Fruit fly (Drosophila melanogaster) whole organism, embryonic: ENCODE data around the gene CG2120.

Experiments
- B-H2 ChIP-seq: fragments of 200-800 bp; sonication (Bioruptor generic); optimal IDR thresholded peaks from 2 replicates; lab custom pipeline; 2018; ENCODE audit warnings: missing biosample characterization, mild to moderate bottlenecking, missing genetic modification characterization
- Bdp1 ChIP-seq: fragments of 200-800 bp; sonication (Bioruptor generic); optimal IDR thresholded peaks from 3 replicates; lab custom pipeline; 2016; ENCODE audit warnings: missing biosample characterization, missing genetic modification characterization
- Bteb2 ChIP-seq: fragments of 200-800 bp; sonication (Bioruptor generic); optimal IDR thresholded peaks from 2 replicates; lab custom pipeline; 2016; ENCODE audit warnings: missing biosample characterization, missing genetic modification characterization
- CG10543 ChIP-seq: fragments of 200-800 bp; sonication (Bioruptor generic); optimal IDR thresholded peaks from 3 replicates; lab custom pipeline; 2017; ENCODE audit warnings: missing biosample characterization, mild to moderate bottlenecking, missing genetic modification characterization, moderate library complexity
- CG10654 ChIP-seq: fragments of 200-800 bp; sonication (Bioruptor generic); optimal IDR thresholded peaks from 2 replicates; lab custom pipeline; 2016; ENCODE audit warnings: missing biosample characterization, missing genetic modification characterization
- CG11695 ChIP-seq: fragments of 200-800 bp; sonication (Bioruptor generic); IDR thresholded peaks from 3 replicates; pipeline ENCODE4 v1.3.6; 2022; ENCODE audit warnings: missing biosample characterization, missing genetic modification characterization
- CG11696 ChIP-seq: fragments of 200-800 bp; sonication (Bioruptor generic); IDR thresholded peaks from 2 replicates; pipeline ENCODE4 v1.3.6; 2022; ENCODE audit warnings: missing biosample characterization, missing genetic modification characterization
- CG12219 ChIP-seq: fragments of 200-800 bp; sonication (Bioruptor generic); optimal IDR thresholded peaks from 3 replicates; lab custom pipeline; 2018; ENCODE audit warnings: missing biosample characterization, mild to moderate bottlenecking, missing genetic modification characterization
- CG12744 ChIP-seq: fragments of 200-800 bp; sonication (Bioruptor generic); optimal IDR thresholded peaks from 2 replicates; lab custom pipeline; 2016; ENCODE audit warnings: missing biosample characterization, missing genetic modification characterization
- CG17802 ChIP-seq: fragments of 200-800 bp; sonication (Bioruptor generic); optimal IDR thresholded peaks from 2 replicates; lab custom pipeline; 2018; ENCODE audit warnings: missing biosample characterization, mild to moderate bottlenecking, missing genetic modification characterization, moderate library complexity
- CG3281 ChIP-seq: fragments of 200-800 bp; sonication (Bioruptor generic); optimal IDR thresholded peaks from 3 replicates; lab custom pipeline; 2017; ENCODE audit warnings: missing biosample characterization, mild to moderate bottlenecking, missing genetic modification characterization
- CG34376 ChIP-seq: fragments of 200-800 bp; sonication (Bioruptor generic); optimal IDR thresholded peaks from 2 replicates; lab custom pipeline; 2018; ENCODE audit warnings: missing biosample characterization, mild to moderate bottlenecking, missing genetic modification characterization
- CG4360 ChIP-seq: fragments of 200-800 bp; sonication (Bioruptor generic); IDR thresholded peaks from 2 replicates; pipeline ENCODE4 v1.3.6; 2022; ENCODE audit warnings: missing biosample characterization, missing genetic modification characterization
- CG4424 ChIP-seq: fragments of 200-800 bp; sonication (Bioruptor generic); optimal IDR thresholded peaks from 3 replicates; lab custom pipeline; 2016; ENCODE audit warnings: missing biosample characterization, missing genetic modification characterization
- CG4707 ChIP-seq: fragments of 200-800 bp; sonication (Bioruptor generic); optimal IDR thresholded peaks from 2 replicates; lab custom pipeline; 2018; ENCODE audit warnings: missing biosample characterization, mild to moderate bottlenecking, missing genetic modification characterization, moderate library complexity
- CG5953 ChIP-seq: fragments of 200-800 bp; sonication (Bioruptor generic); IDR thresholded peaks from 2 replicates; pipeline ENCODE4 v1.3.6; 2022; ENCODE audit warnings: missing biosample characterization, missing genetic modification characterization
- CG6175 ChIP-seq: fragments of 200-800 bp; sonication (Bioruptor generic); IDR thresholded peaks from 3 replicates; pipeline ENCODE4 v1.3.6; 2022; ENCODE audit warnings: missing biosample characterization, missing genetic modification characterization
- CG9817 ChIP-seq: fragments of 200-800 bp; sonication (Bioruptor generic); optimal IDR thresholded peaks from 2 replicates; lab custom pipeline; 2018; ENCODE audit warnings: missing biosample characterization, mild to moderate bottlenecking, missing genetic modification characterization, moderate library complexity
- Hand ChIP-seq: fragments of 200-800 bp; sonication (Bioruptor generic); optimal IDR thresholded peaks from 2 replicates; lab custom pipeline; 2017; ENCODE audit warnings: mild to moderate bottlenecking, missing biosample characterization, missing genetic modification reagents, missing genetic modification characterization
- Sox102F ChIP-seq: fragments of 200-800 bp; sonication (Bioruptor generic); optimal IDR thresholded peaks from 2 replicates; lab custom pipeline; 2018; ENCODE audit warnings: missing biosample characterization, mild to moderate bottlenecking, missing genetic modification characterization, moderate library complexity
- Spps ChIP-seq: fragments of 200-800 bp; sonication (Bioruptor generic); optimal IDR thresholded peaks from 2 replicates; lab custom pipeline; 2018; ENCODE audit warnings: missing biosample characterization, mild to moderate bottlenecking, missing genetic modification characterization
- TFAM ChIP-seq: fragments of 200-800 bp; sonication (Bioruptor generic); optimal IDR thresholded peaks from 2 replicates; lab custom pipeline; 2017; ENCODE audit warnings: missing biosample characterization, missing genetic modification characterization, inconsistent platforms
- YL-1 ChIP-seq: fragments of 200-800 bp; sonication (Bioruptor generic); optimal IDR thresholded peaks from 3 replicates; lab custom pipeline; 2017; ENCODE audit warnings: missing biosample characterization, mild to moderate bottlenecking, missing genetic modification characterization
- cg ChIP-seq: fragments of 200-800 bp; sonication (Bioruptor generic); optimal IDR thresholded peaks from 3 replicates; lab custom pipeline; 2019; ENCODE audit warnings: missing biosample characterization, mild to moderate bottlenecking, missing genetic modification characterization, moderate library complexity
- chm ChIP-seq: fragments of 200-800 bp; sonication (Bioruptor generic); IDR thresholded peaks from 2 replicates; pipeline ENCODE4 v1.3.6; 2022; ENCODE audit warnings: missing biosample characterization, missing genetic modification characterization
- corto ChIP-seq: fragments of 200-800 bp; sonication (Bioruptor generic); optimal IDR thresholded peaks from 2 replicates; lab custom pipeline; 2016; ENCODE audit warnings: missing biosample characterization, mild to moderate bottlenecking, missing genetic modification characterization, moderate library complexity
- dmrt11E ChIP-seq: fragments of 200-800 bp; sonication (Bioruptor generic); optimal IDR thresholded peaks from 3 replicates; lab custom pipeline; 2018; ENCODE audit warnings: missing biosample characterization, mild to moderate bottlenecking, missing genetic modification characterization, moderate library complexity
- dpn ChIP-seq, 2 experiments: fragments of 200-800 bp; sonication (Bioruptor generic); optimal IDR thresholded peaks; 3 replicates each; lab custom pipeline; 2016; ENCODE audit warnings: missing biosample characterization in 2 of 2, missing genetic modification characterization in 2 of 2
- exex ChIP-seq: fragments of 200-800 bp; sonication (Bioruptor generic); optimal IDR thresholded peaks from 4 replicates; lab custom pipeline; 2018; ENCODE audit warnings: missing biosample characterization, mild to moderate bottlenecking, missing genetic modification characterization, moderate library complexity
- fd102C ChIP-seq: fragments of 200-800 bp; sonication (Bioruptor generic); optimal IDR thresholded peaks from 2 replicates; lab custom pipeline; 2018; ENCODE audit warnings: missing biosample characterization, mild to moderate bottlenecking, missing genetic modification characterization, moderate library complexity
- fd96Cb ChIP-seq: fragments of 200-800 bp; sonication (Bioruptor generic); optimal IDR thresholded peaks from 2 replicates; lab custom pipeline; 2018; ENCODE audit warnings: missing biosample characterization, mild to moderate bottlenecking, missing genetic modification characterization, moderate library complexity
- gce ChIP-seq: fragments of 200-800 bp; sonication (Bioruptor generic); IDR thresholded peaks from 3 replicates; pipeline ENCODE4 v1.3.6; 2022; ENCODE audit warnings: missing biosample characterization, missing genetic modification characterization
- gsb ChIP-seq: fragments of 200-800 bp; sonication (Bioruptor generic); IDR thresholded peaks from 2 replicates; pipeline ENCODE4 v1.3.6; 2022; ENCODE audit warnings: missing biosample characterization, missing genetic modification characterization
- gsb-n ChIP-seq: fragments of 200-800 bp; sonication (Bioruptor generic); optimal IDR thresholded peaks from 3 replicates; lab custom pipeline; 2018; ENCODE audit warnings: missing biosample characterization, mild to moderate bottlenecking, missing genetic modification characterization
- gt ChIP-seq: fragments of 200-800 bp; sonication (Bioruptor generic); IDR thresholded peaks from 2 replicates; pipeline ENCODE4 v1.3.6; 2022; ENCODE audit warnings: missing biosample characterization, missing genetic modification characterization
- kah ChIP-seq: fragments of 200-800 bp; sonication (Bioruptor generic); optimal IDR thresholded peaks from 2 replicates; lab custom pipeline; 2018; ENCODE audit warnings: missing biosample characterization, mild to moderate bottlenecking, missing genetic modification characterization
- lab ChIP-seq: fragments of 200-800 bp; sonication (Bioruptor generic); optimal IDR thresholded peaks from 3 replicates; lab custom pipeline; 2017; ENCODE audit warnings: missing biosample characterization, missing genetic modification characterization, mild to moderate bottlenecking, moderate library complexity, missing genetic modification reagents
- mirr ChIP-seq: fragments of 200-800 bp; sonication (Bioruptor generic); optimal IDR thresholded peaks from 3 replicates; lab custom pipeline; 2018; ENCODE audit warnings: missing biosample characterization, mild to moderate bottlenecking, missing genetic modification characterization
- pita ChIP-seq: fragments of 200-800 bp; sonication (Bioruptor generic); optimal IDR thresholded peaks from 2 replicates; lab custom pipeline; 2017; ENCODE audit warnings: missing biosample characterization, mild to moderate bottlenecking, missing genetic modification characterization
- row ChIP-seq: fragments of 200-800 bp; sonication (Bioruptor generic); IDR thresholded peaks from 3 replicates; pipeline ENCODE4 v1.3.6; 2022; ENCODE audit warnings: missing biosample characterization, missing genetic modification characterization
- sens ChIP-seq: fragments of 200-800 bp; sonication (Bioruptor generic); peaks from one replicate; lab custom pipeline; 2016; ENCODE audit warnings: missing biosample characterization, missing genetic modification characterization
- seq ChIP-seq: fragments of 200-800 bp; sonication (Bioruptor generic); IDR thresholded peaks from 2 replicates; pipeline ENCODE4 v1.3.6; 2022; ENCODE audit warnings: missing biosample characterization, missing genetic modification characterization
- sug ChIP-seq: fragments of 200-800 bp; optimal IDR thresholded peaks from 2 replicates; lab custom pipeline; 2019; ENCODE audit warnings: missing biosample characterization, mild to moderate bottlenecking, missing genetic modification characterization, moderate library complexity
- unpg ChIP-seq: fragments of 200-800 bp; sonication (Bioruptor generic); optimal IDR thresholded peaks from 3 replicates; lab custom pipeline; 2018; ENCODE audit warnings: missing biosample characterization, mild to moderate bottlenecking, missing genetic modification characterization, moderate library complexity
- wek ChIP-seq: fragments of 200-800 bp; sonication (Bioruptor generic); optimal IDR thresholded peaks from 3 replicates; lab custom pipeline; 2018; ENCODE audit warnings: missing biosample characterization, mild to moderate bottlenecking, missing genetic modification characterization, moderate library complexity
- yki ChIP-seq: fragments of >200 bp; optimal IDR thresholded peaks from 3 replicates; lab custom pipeline; 2018
- zfh2 ChIP-seq: fragments of 200-800 bp; sonication (Bioruptor generic); optimal IDR thresholded peaks from 2 replicates; lab custom pipeline; 2016; ENCODE audit warnings: missing biosample characterization, missing genetic modification characterization

CG2120 gene

DNA sequence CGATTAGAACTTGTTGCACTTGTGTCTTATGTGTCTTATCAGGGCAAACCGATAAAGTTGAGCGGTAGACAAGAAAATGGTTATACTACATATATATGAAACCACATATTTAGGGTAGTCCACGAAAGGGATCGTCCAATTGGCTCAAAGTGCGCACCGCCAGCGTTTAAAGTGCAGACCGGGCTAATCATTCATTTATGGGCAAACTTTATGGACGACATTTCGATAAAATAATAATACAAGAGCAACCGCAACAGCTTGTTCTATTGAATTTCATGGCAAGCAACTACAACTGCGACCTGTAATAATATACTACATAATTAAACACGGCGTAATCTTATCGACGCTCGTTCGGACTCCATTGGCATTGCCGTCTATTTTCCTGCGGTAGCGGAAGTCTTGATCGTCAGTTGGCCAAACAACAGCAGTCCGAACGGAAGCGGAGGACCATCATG, at the start of gene CG2120, which contains the start of gene cyr:
Gene CG2120 (plus strand): TSS at position 405 of the 455 bp plus-strand sequence.
Gene cyr (minus strand): TSS at position 294 of the 455 bp plus-strand sequence.
- TF ChIP-seq dpn (GFP tag; optimal IDR thresholded peaks at IDR 0.05; lab: Kevin White, UChicago) = no peak
- TF ChIP-seq sens (GFP tag; lab: Kevin White, UChicago) = peak; percentile 13
- TF ChIP-seq sug (tag; lab: Kevin White, UChicago) = peak; percentile 68
- peak; percentile 14 for TF ChIP-seq CG10543 (GFP tag; lab: Kevin White, UChicago)
- TF ChIP-seq CG5953 (GFP tag; lab: Robert Waterston, UW) = no peak
- TF ChIP-seq dmrt11E = no peak
- TF ChIP-seq mirr = peak; percentile 17
- no peak for TF ChIP-seq CG6175 (GFP tag; lab: Robert Waterston, UW)
- TF ChIP-seq exex (tag; lab: Kevin White, UChicago) = peak; percentile 74
- peak; percentile 10 for TF ChIP-seq lab (GFP tag; lab: Kevin White, UChicago)
- TF ChIP-seq CG9817 (tag; lab: Kevin White, UChicago) = no peak
- no peak for TF ChIP-seq seq (GFP tag; lab: Robert Waterston, UW)
- peak; percentile 56 for TF ChIP-seq CG34376 (GFP tag; lab: Kevin White, UChicago)
- no peak for TF ChIP-seq CG4707 (GFP tag; lab: Kevin White, UChicago)

dm6 chrX:8087113-8087512, 48.5 kb upstream of the CG2120 start, which contains the start of gene CG2256:
Gene CG2256, minus strand, starts transcription at chrX:8087213.
- TF ChIP-seq CG4360 (GFP tag; lab: Robert Waterston, UW) (peak; percentile 39; the same call in 1 of the 2 replicates), TFAM (GFP tag; lab: Kevin White, UChicago) (no peak), fd102C (GFP tag; lab: Kevin White, UChicago) (no peak), CG10654 (GFP tag; lab: Kevin White, UChicago) (no peak)

DNA sequence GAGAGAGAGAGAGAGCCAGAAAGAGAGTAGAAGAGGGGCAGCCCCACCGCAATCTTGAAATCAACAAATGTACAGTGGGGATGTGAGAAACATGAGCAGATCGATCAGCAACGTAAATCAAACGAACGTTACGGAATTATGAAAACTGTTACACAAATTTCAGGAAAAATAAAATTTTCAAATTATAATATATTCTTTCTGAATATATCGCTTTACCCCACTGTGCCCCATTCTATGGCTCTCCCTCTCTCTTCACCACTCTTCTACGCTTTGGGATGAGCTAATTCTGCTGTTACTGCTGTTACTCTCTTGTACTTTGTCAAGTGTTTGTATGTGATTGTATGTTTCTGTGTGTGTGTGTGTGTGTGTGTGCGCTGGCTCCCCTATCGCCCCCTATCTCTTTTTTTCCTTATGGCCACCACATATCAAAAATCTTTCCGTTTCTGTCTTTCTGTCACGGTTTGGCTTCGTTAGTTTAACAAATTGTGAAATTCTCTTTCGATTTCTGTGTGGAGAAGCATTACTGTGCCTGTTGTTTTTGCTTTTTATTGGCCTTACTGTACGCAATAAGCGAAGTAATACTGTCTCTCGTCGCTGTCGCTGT, 44.5 kb upstream of the CG2120 start:
- no peak for TF ChIP-seq pita (GFP tag; lab: Kevin White, UChicago)
- peak; percentile 95 for TF ChIP-seq fd96Cb (tag; lab: Kevin White, UChicago)
- peak; percentile 95 for TF ChIP-seq corto (GFP tag; lab: Kevin White, UChicago)
- TF ChIP-seq gsb (GFP tag; lab: Robert Waterston, UW) = peak; percentile 98
- TF ChIP-seq kah = peak; percentile 84
- TF ChIP-seq Sox102F (GFP tag; lab: Kevin White, UChicago) = peak; percentile 97
- TF ChIP-seq Bteb2 (GFP tag; lab: Kevin White, UChicago) = peak; percentile 92
- TF ChIP-seq yki (lab: Kevin White, UChicago) = peak; percentile 5
- peak; percentile 98 for TF ChIP-seq unpg (GFP tag; lab: Kevin White, UChicago)
- TF ChIP-seq sug (tag; lab: Kevin White, UChicago) = peak; percentile 86
- peak; percentile 95 for TF ChIP-seq gsb-n (tag; lab: Kevin White, UChicago)
- peak; percentile 78 for TF ChIP-seq wek (GFP tag; lab: Kevin White, UChicago)
- TF ChIP-seq zfh2 = peak; percentile 87
- peak; percentile 96 for TF ChIP-seq Hand (GFP tag; lab: Kevin White, UChicago)
- TF ChIP-seq CG12219 (GFP tag; lab: Kevin White, UChicago) = peak; percentile 96
- peak; percentile 96 for TF ChIP-seq CG4424 (GFP tag; lab: Kevin White, UChicago)
- TF ChIP-seq CG3281 (GFP tag; lab: Kevin White, UChicago) = peak; percentile 96
- peak; percentile 99 for TF ChIP-seq row (GFP tag; lab: Robert Waterston, UW)
- TF ChIP-seq YL-1 (GFP tag; lab: Kevin White, UChicago) = peak; percentile 76
- peak; percentile 99 for TF ChIP-seq chm (GFP tag; lab: Robert Waterston, UW)
- TF ChIP-seq Spps (tag; lab: Kevin White, UChicago) = peak; percentile 88
- TF ChIP-seq CG17802 = peak; percentile 83
- TF ChIP-seq gt (GFP tag; lab: Robert Waterston, UW) = peak; percentile 87
- TF ChIP-seq Bdp1 = peak; percentile 79
- TF ChIP-seq B-H2 (GFP tag; lab: Kevin White, UChicago) = peak; percentile 64
- TF ChIP-seq gce (GFP tag; lab: Robert Waterston, UW) = peak; percentile 98
- peak; percentile 98 for TF ChIP-seq CG11695 (GFP tag; lab: Robert Waterston, UW)
- TF ChIP-seq CG12744 (GFP tag; lab: Kevin White, UChicago) = peak; percentile 83
- peak; percentile 96 for TF ChIP-seq CG11696
- TF ChIP-seq cg = peak; percentile 89
